In genomic region chrX:16562259-16562658, dm6 we compare ENCODE assay signal across 1 fruit fly cellular context.
TF ChIP-seq lines count a peak whose summit lies in the region.

No protein-coding gene starts in this region.

TF ChIP-seq in whole organism, embryonic, 481 proteins besides CTCF, POLR2A, EP300 and RAD21 (continued from another document):
- no peak for TF ChIP-seq shn (GFP tag; optimal IDR thresholded peaks at IDR 0.05; lab: Kevin White, UChicago)
- no peak for TF ChIP-seq CG6813 (GFP tag; optimal IDR thresholded peaks at IDR 0.05; lab: Kevin White, UChicago)
- TF ChIP-seq CG11247 (GFP tag; IDR thresholded peaks at IDR 0.05; lab: Robert Waterston, UW), result no peak
- no peak for TF ChIP-seq pnt (GFP tag; optimal IDR thresholded peaks at IDR 0.05; lab: Kevin White, UChicago)
- TF ChIP-seq CG6683 (GFP tag; optimal IDR thresholded peaks at IDR 0.05; lab: Kevin White, UChicago), result no peak
- peak; percentile 86 for TF ChIP-seq CG10321 (GFP tag; IDR thresholded peaks at IDR 0.05; lab: Robert Waterston, UW)
